Fruit fly (Drosophila melanogaster) whole organism, embryonic: ENCODE results near the gene frac.

Source experiments
- Ada2b ChIP-seq: fragments of 200-800 bp; sonication (Bioruptor generic); IDR thresholded peaks from 2 replicates; pipeline ENCODE4 v1.3.6; 2022; ENCODE audit warnings: missing biosample characterization, missing genetic modification characterization
- Blimp-1 ChIP-seq: fragments of 200-800 bp; sonication (Bioruptor generic); optimal IDR thresholded peaks from 3 replicates; lab custom pipeline; 2018; ENCODE audit warnings: missing biosample characterization, missing genetic modification characterization, mild to moderate bottlenecking, moderate library complexity, missing genetic modification reagents
- CG10543 ChIP-seq: fragments of 200-800 bp; sonication (Bioruptor generic); optimal IDR thresholded peaks from 3 replicates; lab custom pipeline; 2017; ENCODE audit warnings: missing biosample characterization, mild to moderate bottlenecking, missing genetic modification characterization, moderate library complexity
- CG11504 ChIP-seq: fragments of 200-800 bp; sonication (Bioruptor generic); optimal IDR thresholded peaks from 3 replicates; lab custom pipeline; 2019; ENCODE audit warnings: missing biosample characterization, mild to moderate bottlenecking, missing genetic modification characterization, moderate library complexity
- CG12236 ChIP-seq: fragments of 200-800 bp; sonication (Bioruptor generic); optimal IDR thresholded peaks from 2 replicates; lab custom pipeline; 2016; ENCODE audit warnings: missing biosample characterization, missing genetic modification characterization
- CG1529 ChIP-seq: fragments of 200-800 bp; sonication (Bioruptor generic); optimal IDR thresholded peaks from 3 replicates; lab custom pipeline; 2018; ENCODE audit warnings: missing biosample characterization, missing genetic modification characterization
- CG15479 ChIP-seq: fragments of 200-800 bp; sonication (Bioruptor generic); optimal IDR thresholded peaks from 3 replicates; lab custom pipeline; 2019; ENCODE audit warnings: missing biosample characterization, mild to moderate bottlenecking, missing genetic modification characterization, moderate library complexity
- CG1602 ChIP-seq: fragments of 200-800 bp; sonication (Bioruptor generic); optimal IDR thresholded peaks from 3 replicates; lab custom pipeline; 2016; ENCODE audit warnings: missing biosample characterization, missing genetic modification characterization
- CG16779 ChIP-seq: fragments of 200-800 bp; sonication (Bioruptor generic); IDR thresholded peaks from 2 replicates; pipeline ENCODE4 v1.3.6; 2022; ENCODE audit warnings: missing biosample characterization, missing genetic modification characterization
- CG18476 ChIP-seq: fragments of 200-800 bp; sonication (Bioruptor generic); optimal IDR thresholded peaks from 2 replicates; lab custom pipeline; 2016; ENCODE audit warnings: missing biosample characterization, mild to moderate bottlenecking, missing genetic modification characterization
- CG2199 ChIP-seq: fragments of 200-800 bp; sonication (Bioruptor generic); IDR thresholded peaks from 3 replicates; pipeline ENCODE4 v1.3.6; 2022; ENCODE audit warnings: missing biosample characterization, missing genetic modification characterization
- CG30431 ChIP-seq: fragments of 200-800 bp; sonication (Bioruptor generic); optimal IDR thresholded peaks from 2 replicates; lab custom pipeline; 2017; ENCODE audit warnings: missing biosample characterization, missing genetic modification characterization
- CG6654 ChIP-seq: fragments of 200-800 bp; sonication (Bioruptor generic); optimal IDR thresholded peaks from 2 replicates; lab custom pipeline; 2017; ENCODE audit warnings: missing biosample characterization, mild to moderate bottlenecking, missing genetic modification characterization
- CG6854 ChIP-seq: fragments of 200-800 bp; sonication (Bioruptor generic); optimal IDR thresholded peaks from 3 replicates; lab custom pipeline; 2017; ENCODE audit warnings: missing biosample characterization, mild to moderate bottlenecking, missing genetic modification characterization
- CG7928 ChIP-seq: fragments of 200-800 bp; sonication (Bioruptor generic); optimal IDR thresholded peaks from 2 replicates; lab custom pipeline; 2017; ENCODE audit warnings: missing biosample characterization, mild to moderate bottlenecking, missing genetic modification characterization
- CG7963 ChIP-seq: fragments of 200-800 bp; sonication (Bioruptor generic); IDR thresholded peaks from 3 replicates; pipeline ENCODE4 v1.3.6; 2022; ENCODE audit warnings: missing biosample characterization, missing genetic modification characterization; ENCODE audit not compliant: partially characterized antibody
- CG8290 ChIP-seq, 3 experiments: fragments of 200-800 bp; sonication (Bioruptor generic); optimal IDR thresholded peaks; 2 replicates each; lab custom pipeline; 2016 to 2019; ENCODE audit warnings: missing biosample characterization in 3 of 3, missing genetic modification characterization in 3 of 3, mild to moderate bottlenecking in 2 of 3, moderate library complexity in 1 of 3
- CG8478 ChIP-seq: fragments of >200 bp; optimal IDR thresholded peaks from 2 replicates; lab custom pipeline; 2018
- Dbx ChIP-seq: fragments of 200-800 bp; sonication (Bioruptor generic); IDR thresholded peaks from 3 replicates; pipeline ENCODE4 v1.3.6; 2022; ENCODE audit warnings: missing biosample characterization, missing genetic modification characterization
- Ets65A ChIP-seq: fragments of 200-800 bp; sonication (Bioruptor generic); peaks from one replicate; lab custom pipeline; 2016; ENCODE audit warnings: missing biosample characterization, missing genetic modification characterization
- Ets97D ChIP-seq: fragments of 200-800 bp; sonication (Bioruptor generic); optimal IDR thresholded peaks from 3 replicates; lab custom pipeline; 2016; ENCODE audit warnings: missing biosample characterization, missing genetic modification characterization
- Fer2 ChIP-seq: fragments of 200-800 bp; sonication (Bioruptor generic); optimal IDR thresholded peaks from 2 replicates; lab custom pipeline; 2018; ENCODE audit warnings: missing biosample characterization, mild to moderate bottlenecking, missing genetic modification characterization, moderate library complexity
- Jarid2 ChIP-seq: fragments of 200-800 bp; sonication (Bioruptor generic); optimal IDR thresholded peaks from 3 replicates; lab custom pipeline; 2017; ENCODE audit warnings: mild to moderate bottlenecking, missing biosample characterization, missing genetic modification reagents, missing genetic modification characterization
- Lim3 ChIP-seq: fragments of 200-800 bp; sonication (Bioruptor generic); IDR thresholded peaks from 2 replicates; pipeline ENCODE4 v1.3.6; 2022; ENCODE audit warnings: missing biosample characterization, missing genetic modification characterization
- Med ChIP-seq: fragments of 200-800 bp; sonication (Bioruptor generic); peaks from one replicate; lab custom pipeline; 2016; ENCODE audit warnings: missing biosample characterization, missing genetic modification characterization, mild to moderate bottlenecking, inconsistent platforms, moderate library complexity
- Myb ChIP-seq: fragments of 200-800 bp; sonication (Bioruptor generic); optimal IDR thresholded peaks from 2 replicates; lab custom pipeline; 2016; ENCODE audit warnings: missing biosample characterization, missing genetic modification characterization
- Ravus ChIP-seq: fragments of 200-800 bp; sonication (Bioruptor generic); IDR thresholded peaks from 2 replicates; pipeline ENCODE4 v1.3.6; 2022; ENCODE audit warnings: missing biosample characterization, missing genetic modification characterization
- Stat92E ChIP-seq, 3 experiments: fragments of >200 bp in 2 of 3; fragments of 200-800 bp in 1 of 3; sonication (Bioruptor generic) in 1 of 3; optimal IDR thresholded peaks; 2 replicates each; lab custom pipeline; 2017 to 2019; ENCODE audit warnings: missing biosample characterization in 3 of 3, missing genetic modification characterization in 3 of 3, mild to moderate bottlenecking in 1 of 3, moderate library complexity in 1 of 3
- Trl ChIP-seq, 3 experiments: fragments of >200 bp in 2 of 3; fragments of 200-800 bp in 1 of 3; sonication (Bioruptor generic) in 1 of 3; optimal IDR thresholded peaks; 2 replicates in 1 of 3; 3 replicates in 2 of 3; lab custom pipeline; 2016 to 2017; ENCODE audit warnings: missing biosample characterization in 1 of 3, missing genetic modification characterization in 1 of 3
- ac ChIP-seq: fragments of 200-800 bp; sonication (Bioruptor generic); optimal IDR thresholded peaks from 3 replicates; lab custom pipeline; 2017; ENCODE audit warnings: missing biosample characterization, mild to moderate bottlenecking, missing genetic modification characterization
- amos ChIP-seq: fragments of 200-800 bp; sonication (Bioruptor generic); IDR thresholded peaks from 2 replicates; pipeline ENCODE4 v1.3.6; 2022; ENCODE audit warnings: missing biosample characterization, missing genetic modification characterization; ENCODE audit not compliant: partially characterized antibody
- az2 ChIP-seq: fragments of 200-800 bp; sonication (Bioruptor generic); optimal IDR thresholded peaks from 3 replicates; lab custom pipeline; 2016; ENCODE audit warnings: missing biosample characterization, missing genetic modification characterization
- bbx ChIP-seq: fragments of 200-800 bp; sonication (Bioruptor generic); IDR thresholded peaks from 2 replicates; pipeline ENCODE4 v1.3.6; 2022; ENCODE audit warnings: missing biosample characterization, missing genetic modification characterization; ENCODE audit not compliant: partially characterized antibody
- cas ChIP-seq: fragments of 200-800 bp; sonication (Bioruptor generic); IDR thresholded peaks from 2 replicates; pipeline ENCODE4 v1.3.6; 2022; ENCODE audit warnings: missing biosample characterization, missing genetic modification characterization
- chinmo ChIP-seq: fragments of 200-800 bp; sonication (Bioruptor generic); IDR thresholded peaks from 4 replicates; pipeline ENCODE4 v1.3.6; 2022; ENCODE audit warnings: missing biosample characterization, missing genetic modification characterization; ENCODE audit not compliant: partially characterized antibody
- ci ChIP-seq: fragments of 200-800 bp; sonication (Bioruptor generic); IDR thresholded peaks from 3 replicates; pipeline ENCODE4 v1.3.6; 2022; ENCODE audit warnings: missing biosample characterization, missing genetic modification characterization
- dati ChIP-seq: fragments of 200-800 bp; sonication (Bioruptor generic); IDR thresholded peaks from 2 replicates; pipeline ENCODE4 v1.3.6; 2022; ENCODE audit warnings: missing biosample characterization, missing genetic modification characterization
- esg ChIP-seq: fragments of 200-800 bp; sonication (Bioruptor generic); conservative IDR thresholded peaks from 2 replicates; pipeline ENCODE4 v1.3.6; 2022; ENCODE audit warnings: missing biosample characterization, missing genetic modification characterization
- ewg ChIP-seq: fragments of 200-800 bp; sonication (Bioruptor generic); optimal IDR thresholded peaks from 3 replicates; lab custom pipeline; 2017; ENCODE audit warnings: mild to moderate bottlenecking, missing biosample characterization, missing genetic modification reagents, missing genetic modification characterization
- hb ChIP-seq: fragments of 200-800 bp; sonication (Bioruptor generic); IDR thresholded peaks from 3 replicates; pipeline ENCODE4 v1.3.6; 2022; ENCODE audit warnings: missing biosample characterization, missing genetic modification characterization; ENCODE audit not compliant: partially characterized antibody
- inv ChIP-seq: fragments of 200-800 bp; sonication (Bioruptor generic); IDR thresholded peaks from 2 replicates; pipeline ENCODE4 v1.3.6; 2022; ENCODE audit warnings: missing biosample characterization, missing genetic modification characterization; ENCODE audit not compliant: partially characterized antibody
- lilli ChIP-seq: fragments of 200-800 bp; sonication (Bioruptor generic); optimal IDR thresholded peaks from 3 replicates; lab custom pipeline; 2016; ENCODE audit warnings: missing biosample characterization, missing genetic modification characterization
- repo ChIP-seq: fragments of 200-800 bp; sonication (Bioruptor generic); optimal IDR thresholded peaks from 2 replicates; lab custom pipeline; 2016; ENCODE audit warnings: missing biosample characterization, missing genetic modification characterization
- sd ChIP-seq: fragments of 200-800 bp; sonication (Bioruptor generic); optimal IDR thresholded peaks from 3 replicates; lab custom pipeline; 2018; ENCODE audit warnings: missing biosample characterization, mild to moderate bottlenecking, missing genetic modification characterization, moderate library complexity
- slp2 ChIP-seq: fragments of 200-800 bp; sonication (Bioruptor generic); optimal IDR thresholded peaks from 2 replicates; lab custom pipeline; 2016; ENCODE audit warnings: missing biosample characterization, missing genetic modification characterization
- stc ChIP-seq: fragments of 200-800 bp; sonication (Bioruptor generic); IDR thresholded peaks from 2 replicates; pipeline ENCODE4 v1.3.6; 2022; ENCODE audit warnings: missing biosample characterization, missing genetic modification characterization

Gene frac

dm6 chr3L:7601122-7601841, 38.9 kb downstream of the frac start (continued):
- no peak for TF ChIP-seq CG18476 (GFP tag; lab: Kevin White, UChicago)
- TF ChIP-seq sd (tag; lab: Kevin White, UChicago), result peak; percentile 16
- no peak for TF ChIP-seq CG10543 (GFP tag; lab: Kevin White, UChicago)
- peak; percentile 56 for TF ChIP-seq CG11504 (tag; lab: Kevin White, UChicago)
- TF ChIP-seq ac, result no peak
- no peak for TF ChIP-seq stc (GFP tag; lab: Robert Waterston, UW)
- TF ChIP-seq Myb (GFP tag; lab: Kevin White, UChicago), result no peak
- TF ChIP-seq CG12236, result no peak
- TF ChIP-seq inv, result no peak
- no peak for TF ChIP-seq Lim3 (GFP tag; lab: Robert Waterston, UW)
- peak; percentile 99 for TF ChIP-seq ewg (GFP tag; lab: Kevin White, UChicago)
- TF ChIP-seq Ada2b (GFP tag; lab: Robert Waterston, UW), result peak; percentile 4; the same call in 1 of the 2 replicates

dm6 chr3L:7603397-7603796, 41.0 kb downstream of the frac start:
- no peak for TF ChIP-seq CG16779 (GFP tag; lab: Robert Waterston, UW)
- TF ChIP-seq Med, result peak; percentile 24

dm6 chr3L:7604863-7605262, 42.5 kb downstream of the frac start:
- TF ChIP-seq Ets65A (GFP tag; lab: Kevin White, UChicago), result peak; percentile 25
- TF ChIP-seq CG8290 (GFP tag; optimal IDR thresholded peaks at IDR 0.05; lab: Kevin White, UChicago), result no peak
- TF ChIP-seq CG8290 (tag; optimal IDR thresholded peaks at IDR 0.05; lab: Kevin White, UChicago), result no peak
- no peak for TF ChIP-seq CG1529
- peak; percentile 36; the same call in 1 of the 3 replicates for TF ChIP-seq CG2199
- TF ChIP-seq Fer2 (tag; lab: Kevin White, UChicago), result no peak
- no peak for TF ChIP-seq CG15479 (GFP tag; lab: Kevin White, UChicago)
- no peak for TF ChIP-seq slp2 (GFP tag; lab: Kevin White, UChicago)
- 0 out of 3 replicates have a peak, but pooled peaks have one; percentile 41 for TF ChIP-seq CG7963 (GFP tag; lab: Robert Waterston, UW)
- no peak for TF ChIP-seq CG18476 (GFP tag; lab: Kevin White, UChicago)
- peak; percentile 51 for TF ChIP-seq bbx (GFP tag; lab: Robert Waterston, UW)
- TF ChIP-seq ci (GFP tag; lab: Robert Waterston, UW), result peak; percentile 42; the same call in 1 of the 3 replicates
- no peak for TF ChIP-seq dati
- TF ChIP-seq Stat92E (GFP tag; optimal IDR thresholded peaks at IDR 0.05; lab: Kevin White, UChicago), result no peak
- peak; percentile 18 for TF ChIP-seq Blimp-1 (GFP tag; lab: Kevin White, UChicago)
- no peak for TF ChIP-seq CG1602 (GFP tag; lab: Kevin White, UChicago)
- no peak for TF ChIP-seq CG8478
- TF ChIP-seq CG6854 (GFP tag; lab: Kevin White, UChicago), result no peak
- no peak for TF ChIP-seq Trl (optimal IDR thresholded peaks at IDR 0.05; lab: Kevin White, UChicago)
- no peak for TF ChIP-seq Trl (GFP tag; optimal IDR thresholded peaks at IDR 0.05; lab: Kevin White, UChicago)
- 0 out of 4 replicates have a peak, but pooled peaks have one; percentile 28 for TF ChIP-seq chinmo (GFP tag; lab: Robert Waterston, UW)
- peak; percentile 29 for TF ChIP-seq CG7928 (GFP tag; lab: Kevin White, UChicago)
- no peak for TF ChIP-seq cas (GFP tag; lab: Robert Waterston, UW)
- no peak for TF ChIP-seq repo
- TF ChIP-seq Ravus, result no peak
- TF ChIP-seq Dbx (GFP tag; lab: Robert Waterston, UW), result no peak
- TF ChIP-seq CG6654 (GFP tag; lab: Kevin White, UChicago), result no peak
- no peak for TF ChIP-seq esg (GFP tag; lab: Robert Waterston, UW)
- TF ChIP-seq Ets97D (GFP tag; lab: Kevin White, UChicago), result no peak
- no peak for TF ChIP-seq CG30431 (GFP tag; lab: Kevin White, UChicago)
- TF ChIP-seq lilli, result no peak
- TF ChIP-seq Jarid2 (GFP tag; lab: Kevin White, UChicago), result peak; percentile 79
- 0 out of 2 replicates have a peak, but pooled peaks have one; percentile 14 for TF ChIP-seq amos (GFP tag; lab: Robert Waterston, UW)
- TF ChIP-seq az2, result no peak
- no peak for TF ChIP-seq hb
